Fruit fly (Drosophila melanogaster): ENCODE results near the gene Pura.
A peak's percentile ranks its signal among the peaks of the same experiment; 100 is the strongest.

Gene Pura

DNA sequence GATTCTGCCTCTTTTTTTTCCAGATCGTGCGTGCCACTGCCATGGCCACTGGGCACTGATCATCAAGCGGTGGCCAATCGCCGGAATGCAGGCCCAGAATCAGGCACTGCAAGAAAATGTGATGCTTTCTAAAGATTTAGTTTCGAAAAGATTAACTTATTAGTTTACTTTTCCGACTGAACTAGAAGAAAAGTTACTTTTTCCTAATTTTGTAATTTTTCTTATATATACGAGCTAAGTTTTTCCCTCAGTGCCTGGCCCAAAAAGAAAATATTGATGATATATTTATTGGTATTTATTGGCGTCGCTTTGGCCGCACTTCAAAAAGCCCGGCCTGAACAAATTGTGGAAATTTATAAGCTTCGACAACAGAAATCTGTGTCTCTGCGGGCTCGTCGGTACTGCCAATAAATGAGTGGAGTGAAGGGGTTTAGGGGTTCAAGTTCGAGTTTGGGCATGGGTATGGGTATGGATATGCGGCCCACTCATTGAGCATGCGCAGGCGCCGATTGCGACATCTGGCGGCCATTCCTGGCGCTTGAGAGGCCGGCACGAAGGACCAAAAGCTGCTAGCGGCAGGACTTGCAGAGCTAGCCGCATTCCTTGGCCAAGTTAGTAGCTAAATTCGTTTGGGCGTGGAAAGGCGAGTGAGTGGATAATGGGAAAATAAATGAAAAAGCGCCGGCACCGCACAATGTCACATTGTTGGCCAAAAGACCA is 8.4 kb downstream of the Pura start:
- TF ChIP-seq Vsx2 (GFP tag; optimal IDR thresholded peaks at IDR 0.05; ENCODE audit: partially characterized antibody): no peak
- no peak for TF ChIP-seq CrebA (GFP tag; optimal IDR thresholded peaks at IDR 0.05; ENCODE audit: borderline replicate concordance)
- peak; percentile 66 for TF ChIP-seq ey (GFP tag; optimal IDR thresholded peaks at IDR 0.05)
- TF ChIP-seq dmrt93B (GFP tag; optimal IDR thresholded peaks at IDR 0.05): peak; percentile 32
- peak in 1 of 2 experiments; percentile 76 for TF ChIP-seq foxo (GFP tag; optimal IDR thresholded peaks at IDR 0.05)
- peak; percentile 61 for TF ChIP-seq OdsH (GFP tag; optimal IDR thresholded peaks at IDR 0.05)
- TF ChIP-seq rgr (GFP tag; optimal IDR thresholded peaks at IDR 0.05): peak; percentile 64
- TF ChIP-seq Mio (GFP tag; optimal IDR thresholded peaks at IDR 0.05): no peak
- TF ChIP-seq jim (GFP tag; optimal IDR thresholded peaks at IDR 0.05): no peak
- TF ChIP-seq GATAd (GFP tag; optimal IDR thresholded peaks at IDR 0.05): no peak
- peak; percentile 68 for TF ChIP-seq br (GFP tag; optimal IDR thresholded peaks at IDR 0.05)
- TF ChIP-seq dl (GFP tag; optimal IDR thresholded peaks at IDR 0.05; ENCODE audit: insufficient read depth in 1 of 2, partially characterized antibody in 2 of 2): no peak
- TF ChIP-seq h (GFP tag; optimal IDR thresholded peaks at IDR 0.05): peak; percentile 76
- TF ChIP-seq CG32264 (GFP tag; optimal IDR thresholded peaks at IDR 0.05): peak; percentile 23
- peak; percentile 24 for TF ChIP-seq CG9705 (GFP tag; optimal IDR thresholded peaks at IDR 0.05)
- peak; percentile 72 for TF ChIP-seq HLH106 (tag; optimal IDR thresholded peaks at IDR 0.05)
- peak; percentile 30 for TF ChIP-seq Jra (GFP tag; optimal IDR thresholded peaks at IDR 0.05)
- TF ChIP-seq brk (GFP tag; optimal IDR thresholded peaks at IDR 0.05): peak; percentile 48
- peak; percentile 54 for TF ChIP-seq woc (GFP tag; optimal IDR thresholded peaks at IDR 0.05)
- peak; percentile 58 for TF ChIP-seq psq (GFP tag; optimal IDR thresholded peaks at IDR 0.05)
- peak; percentile 55 for TF ChIP-seq Hnf4 (GFP tag; optimal IDR thresholded peaks at IDR 0.05)
- peak; percentile 32 for TF ChIP-seq sage (GFP tag; optimal IDR thresholded peaks at IDR 0.05)
- TF ChIP-seq Sp1 (GFP tag; optimal IDR thresholded peaks at IDR 0.05): peak; percentile 64
- peak; percentile 77 for TF ChIP-seq fru (GFP tag; optimal IDR thresholded peaks at IDR 0.05)
- TF ChIP-seq tai (GFP tag; optimal IDR thresholded peaks at IDR 0.05): peak; percentile 53

DNA sequence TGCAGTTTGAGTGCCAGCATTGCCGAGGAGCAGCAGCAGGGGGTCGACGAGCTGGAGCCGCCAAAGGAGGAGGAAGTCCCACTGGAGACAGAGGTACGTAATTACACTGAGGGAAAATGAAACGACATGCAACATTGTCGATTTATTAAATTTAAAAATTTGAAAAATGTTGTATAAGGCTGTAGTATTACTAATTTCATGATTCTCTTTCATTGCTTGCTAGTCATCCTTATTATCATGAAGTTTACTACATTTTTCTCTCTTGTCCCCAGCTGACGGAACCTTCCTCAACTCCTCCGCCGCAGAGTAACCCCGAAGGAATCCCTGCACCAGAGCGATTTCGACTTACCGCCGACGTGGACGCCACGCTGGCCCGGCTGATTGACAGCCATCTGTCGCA is 10.5 kb downstream of the Pura start:
- TF ChIP-seq ey (GFP tag; optimal IDR thresholded peaks at IDR 0.05) (peak; percentile 8), sv (GFP tag; optimal IDR thresholded peaks at IDR 0.05) (no peak), fru (GFP tag; optimal IDR thresholded peaks at IDR 0.05) (peak; percentile 15), rgr (GFP tag; optimal IDR thresholded peaks at IDR 0.05) (peak; percentile 2), OdsH (GFP tag; optimal IDR thresholded peaks at IDR 0.05) (no peak), brk (GFP tag; optimal IDR thresholded peaks at IDR 0.05) (no peak), N (GFP tag; optimal IDR thresholded peaks at IDR 0.05) (no peak), tai (GFP tag; optimal IDR thresholded peaks at IDR 0.05) (no peak), jim (GFP tag; optimal IDR thresholded peaks at IDR 0.05) (no peak), HLH106 (tag; optimal IDR thresholded peaks at IDR 0.05) (no peak), Mio (GFP tag; optimal IDR thresholded peaks at IDR 0.05) (no peak), CG32264 (GFP tag; optimal IDR thresholded peaks at IDR 0.05) (no peak), Hnf4 (GFP tag; optimal IDR thresholded peaks at IDR 0.05) (no peak), Rel (GFP tag; optimal IDR thresholded peaks at IDR 0.05) (no peak), Rel (tag; optimal IDR thresholded peaks at IDR 0.05) (no peak), Myc (optimal IDR thresholded peaks at IDR 0.05) (no peak), sage (GFP tag; optimal IDR thresholded peaks at IDR 0.05) (no peak), psq (GFP tag; optimal IDR thresholded peaks at IDR 0.05) (no peak), Dfd (GFP tag; optimal IDR thresholded peaks at IDR 0.05) (no peak), Hr83 (GFP tag; optimal IDR thresholded peaks at IDR 0.05; ENCODE audit: poor library complexity, severe bottlenecking) (no peak), foxo (GFP tag; optimal IDR thresholded peaks at IDR 0.05) (peak in 1 of 2 experiments; percentile 22), CrebA (GFP tag; optimal IDR thresholded peaks at IDR 0.05; ENCODE audit: borderline replicate concordance) (no peak), Abd-B (GFP tag; optimal IDR thresholded peaks at IDR 0.05) (no peak), Vsx2 (GFP tag; optimal IDR thresholded peaks at IDR 0.05; ENCODE audit: partially characterized antibody) (no peak), woc (GFP tag; optimal IDR thresholded peaks at IDR 0.05) (no peak), Jra (GFP tag; optimal IDR thresholded peaks at IDR 0.05) (no peak), br (GFP tag; optimal IDR thresholded peaks at IDR 0.05) (no peak), usp (GFP tag; optimal IDR thresholded peaks at IDR 0.05) (no peak), Hr78 (GFP tag; optimal IDR thresholded peaks at IDR 0.05) (no peak), dl (GFP tag; optimal IDR thresholded peaks at IDR 0.05; ENCODE audit: insufficient read depth in 1 of 2, partially characterized antibody in 2 of 2) (no peak), dmrt93B (GFP tag; optimal IDR thresholded peaks at IDR 0.05) (no peak), lola (GFP tag; optimal IDR thresholded peaks at IDR 0.05) (no peak), pan (optimal IDR thresholded peaks at IDR 0.05) (no peak), Sp1 (GFP tag; optimal IDR thresholded peaks at IDR 0.05) (no peak), CG9705 (GFP tag; optimal IDR thresholded peaks at IDR 0.05) (no peak), h (GFP tag; optimal IDR thresholded peaks at IDR 0.05) (peak; percentile 7), GATAd (GFP tag; optimal IDR thresholded peaks at IDR 0.05) (no peak), Dif (GFP tag; optimal IDR thresholded peaks at IDR 0.05; ENCODE audit: partially characterized antibody) (no peak), dsf (GFP tag; optimal IDR thresholded peaks at IDR 0.05; ENCODE audit: borderline replicate concordance) (no peak)

Measured in whole organism, wandering third instar larva.